Fruit fly (Drosophila melanogaster) whole organism, prepupa: ENCODE data around the gene CG31924.

Source experiments
- CG10631 ChIP-seq: fragments of 200-800 bp; sonication (Bioruptor generic); optimal IDR thresholded peaks from 2 replicates; lab custom pipeline; 2016; ENCODE audit warnings: missing biosample characterization, missing genetic modification characterization
- CG10669 ChIP-seq: fragments of 200-800 bp; sonication (Bioruptor generic); optimal IDR thresholded peaks from 3 replicates; lab custom pipeline; 2018; ENCODE audit warnings: missing biosample characterization, mild to moderate bottlenecking, missing genetic modification characterization, moderate library complexity
- CG11294 ChIP-seq: fragments of 200-800 bp; sonication (Bioruptor generic); IDR thresholded peaks from 2 replicates; pipeline ENCODE4 v1.3.6; 2022; ENCODE audit warnings: missing biosample characterization, missing genetic modification characterization
- CG11902 ChIP-seq: fragments of 200-800 bp; sonication (Bioruptor generic); optimal IDR thresholded peaks from 3 replicates; lab custom pipeline; 2016; ENCODE audit warnings: missing biosample characterization, missing genetic modification characterization
- CG3032 ChIP-seq: fragments of 200-800 bp; optimal IDR thresholded peaks from 2 replicates; lab custom pipeline; 2019; ENCODE audit warnings: missing biosample characterization, mild to moderate bottlenecking, missing genetic modification characterization, moderate library complexity
- CG34406 ChIP-seq: fragments of 200-800 bp; sonication (Bioruptor generic); optimal IDR thresholded peaks from 3 replicates; lab custom pipeline; 2016; ENCODE audit warnings: missing biosample characterization, missing genetic modification characterization
- CG4318 ChIP-seq: fragments of 200-800 bp; sonication (Bioruptor generic); optimal IDR thresholded peaks from 3 replicates; lab custom pipeline; 2017; ENCODE audit warnings: missing biosample characterization, mild to moderate bottlenecking, missing genetic modification characterization
- CG6163 ChIP-seq: fragments of 200-800 bp; sonication (Bioruptor generic); IDR thresholded peaks from 3 replicates; pipeline ENCODE4 v1.3.6; 2022; ENCODE audit warnings: missing biosample characterization, missing genetic modification characterization
- CG6276 ChIP-seq: fragments of 200-800 bp; sonication (Bioruptor generic); optimal IDR thresholded peaks from 2 replicates; lab custom pipeline; 2017; ENCODE audit warnings: missing biosample characterization, mild to moderate bottlenecking, missing genetic modification characterization
- CG6854 ChIP-seq: fragments of 200-800 bp; sonication (Bioruptor generic); optimal IDR thresholded peaks from 2 replicates; lab custom pipeline; 2017; ENCODE audit warnings: missing biosample characterization, mild to moderate bottlenecking, missing genetic modification characterization
- CG7368 ChIP-seq: fragments of 200-800 bp; sonication (Bioruptor generic); optimal IDR thresholded peaks from 3 replicates; lab custom pipeline; 2016; ENCODE audit warnings: missing biosample characterization, missing genetic modification characterization
- CG8119 ChIP-seq: fragments of 200-800 bp; sonication (Bioruptor generic); IDR thresholded peaks from 3 replicates; pipeline ENCODE4 v1.3.6; 2022; ENCODE audit warnings: missing biosample characterization, missing genetic modification characterization
- CG8319 ChIP-seq: fragments of 200-800 bp; sonication (Bioruptor generic); optimal IDR thresholded peaks from 3 replicates; lab custom pipeline; 2016; ENCODE audit warnings: missing biosample characterization, missing genetic modification characterization
- CG9139 ChIP-seq: fragments of 200-800 bp; sonication (Bioruptor generic); optimal IDR thresholded peaks from 3 replicates; lab custom pipeline; 2017; ENCODE audit warnings: missing biosample characterization, mild to moderate bottlenecking, missing genetic modification characterization
- Eip75B ChIP-seq: fragments of 200-800 bp; sonication (Bioruptor generic); optimal IDR thresholded peaks from 3 replicates; lab custom pipeline; 2016; ENCODE audit warnings: missing biosample characterization, missing genetic modification characterization
- Eip78C ChIP-seq: fragments of 200-800 bp; sonication (Bioruptor generic); peaks from one replicate; lab custom pipeline; 2016; ENCODE audit warnings: missing biosample characterization, missing genetic modification characterization
- Ets96B ChIP-seq: fragments of 200-800 bp; optimal IDR thresholded peaks from 2 replicates; lab custom pipeline; 2019; ENCODE audit warnings: missing biosample characterization, mild to moderate bottlenecking, missing genetic modification characterization, moderate library complexity
- Gug ChIP-seq: fragments of 200-800 bp; sonication (Bioruptor generic); IDR thresholded peaks from 2 replicates; pipeline ENCODE4 v1.3.6; 2022; ENCODE audit warnings: missing biosample characterization, missing genetic modification characterization
- Hr38 ChIP-seq: sonication (Bioruptor generic); optimal IDR thresholded peaks from 2 replicates; lab custom pipeline; 2016; ENCODE audit warnings: missing biosample characterization, missing genetic modification characterization
- Hr39 ChIP-seq: fragments of 200-800 bp; sonication (Bioruptor generic); optimal IDR thresholded peaks from 2 replicates; lab custom pipeline; 2016; ENCODE audit warnings: missing biosample characterization, missing genetic modification characterization
- Hr4 ChIP-seq: fragments of 200-800 bp; sonication (Bioruptor generic); optimal IDR thresholded peaks from 3 replicates; lab custom pipeline; 2016; ENCODE audit warnings: missing biosample characterization, missing genetic modification characterization
- Lpt ChIP-seq: fragments of 200-800 bp; sonication (Bioruptor generic); optimal IDR thresholded peaks from 3 replicates; lab custom pipeline; 2016; ENCODE audit warnings: missing biosample characterization, missing genetic modification characterization
- Met ChIP-seq: fragments of 200-800 bp; sonication (Bioruptor generic); optimal IDR thresholded peaks from 3 replicates; lab custom pipeline; 2016; ENCODE audit warnings: missing biosample characterization, missing genetic modification characterization
- Sox102F ChIP-seq: fragments of 200-800 bp; sonication (Bioruptor generic); optimal IDR thresholded peaks from 2 replicates; lab custom pipeline; 2016; ENCODE audit warnings: missing biosample characterization, mild to moderate bottlenecking, missing genetic modification characterization
- achi ChIP-seq: fragments of 200-800 bp; sonication (Bioruptor generic); optimal IDR thresholded peaks from 3 replicates; lab custom pipeline; 2016; ENCODE audit warnings: missing biosample characterization, missing genetic modification characterization
- dac ChIP-seq: fragments of 200-800 bp; sonication (Bioruptor generic); optimal IDR thresholded peaks from 2 replicates; lab custom pipeline; 2017; ENCODE audit warnings: missing biosample characterization, mild to moderate bottlenecking, missing genetic modification characterization
- dsx ChIP-seq: fragments of 200-800 bp; optimal IDR thresholded peaks from 3 replicates; lab custom pipeline; 2019; ENCODE audit warnings: missing biosample characterization, mild to moderate bottlenecking, missing genetic modification characterization, moderate library complexity; ENCODE audit not compliant: poor library complexity, severe bottlenecking
- fd85E ChIP-seq: fragments of 200-800 bp; sonication (Bioruptor generic); optimal IDR thresholded peaks from 3 replicates; lab custom pipeline; 2016; ENCODE audit warnings: missing biosample characterization, missing genetic modification characterization
- fkh ChIP-seq: fragments of 200-800 bp; sonication (Bioruptor generic); optimal IDR thresholded peaks from 3 replicates; lab custom pipeline; 2017; ENCODE audit warnings: missing biosample characterization, mild to moderate bottlenecking, missing genetic modification characterization, moderate library complexity
- net ChIP-seq: fragments of 200-800 bp; sonication (Bioruptor generic); optimal IDR thresholded peaks from 3 replicates; lab custom pipeline; 2016; ENCODE audit warnings: missing biosample characterization, missing genetic modification characterization
- spab ChIP-seq: fragments of 200-800 bp; sonication (Bioruptor generic); optimal IDR thresholded peaks from 2 replicates; lab custom pipeline; 2017; ENCODE audit warnings: missing biosample characterization, mild to moderate bottlenecking, missing genetic modification characterization, missing genetic modification reagents
- ss ChIP-seq, 2 experiments: fragments of 200-800 bp; sonication (Bioruptor generic); optimal IDR thresholded peaks; 2 replicates in 1 of 2; 3 replicates in 1 of 2; lab custom pipeline; 2017 to 2018; ENCODE audit warnings: mild to moderate bottlenecking in 2 of 2, missing biosample characterization in 2 of 2, missing genetic modification characterization in 2 of 2, moderate library complexity in 1 of 2
- svp ChIP-seq: fragments of 200-800 bp; sonication (Bioruptor generic); peaks from one replicate; lab custom pipeline; 2016; ENCODE audit warnings: missing biosample characterization, missing genetic modification characterization
- topi ChIP-seq: fragments of 200-800 bp; sonication (Bioruptor generic); optimal IDR thresholded peaks from 3 replicates; lab custom pipeline; 2016; ENCODE audit warnings: missing biosample characterization, missing genetic modification characterization

The CG31924 gene

dm6 chr2L:1352768-1353167, 2.0 kb downstream of the CG31924 start, which contains the start of gene CG5556:
CG5556 (minus strand) TSS chr2L:1352868.
- no peak for TF ChIP-seq svp (GFP tag; lab: Kevin White, UChicago)
- TF ChIP-seq CG8119 = no peak
- no peak for TF ChIP-seq Sox102F (GFP tag; lab: Kevin White, UChicago)
- TF ChIP-seq CG10631 (GFP tag; lab: Kevin White, UChicago) = no peak
- no peak for TF ChIP-seq CG6276 (GFP tag; lab: Kevin White, UChicago)
- TF ChIP-seq Eip78C (GFP tag; lab: Kevin White, UChicago) = no peak

dm6 chr2L:1346034-1346433, 8.7 kb downstream of the CG31924 start:
- TF ChIP-seq Sox102F (GFP tag; lab: Kevin White, UChicago) = no peak
- TF ChIP-seq Hr38 = no peak
- no peak for TF ChIP-seq Hr4
- no peak for TF ChIP-seq fkh
- TF ChIP-seq CG6854 = no peak
- no peak for TF ChIP-seq CG3032 (tag; lab: Kevin White, UChicago)
- no peak for TF ChIP-seq CG7368
- TF ChIP-seq CG34406 = no peak
- TF ChIP-seq Met (GFP tag; lab: Kevin White, UChicago) = no peak
- TF ChIP-seq spab (GFP tag; lab: Kevin White, UChicago) = no peak
- no peak for TF ChIP-seq CG8319
- no peak for TF ChIP-seq CG11294 (GFP tag; lab: Robert Waterston, UW)

DNA sequence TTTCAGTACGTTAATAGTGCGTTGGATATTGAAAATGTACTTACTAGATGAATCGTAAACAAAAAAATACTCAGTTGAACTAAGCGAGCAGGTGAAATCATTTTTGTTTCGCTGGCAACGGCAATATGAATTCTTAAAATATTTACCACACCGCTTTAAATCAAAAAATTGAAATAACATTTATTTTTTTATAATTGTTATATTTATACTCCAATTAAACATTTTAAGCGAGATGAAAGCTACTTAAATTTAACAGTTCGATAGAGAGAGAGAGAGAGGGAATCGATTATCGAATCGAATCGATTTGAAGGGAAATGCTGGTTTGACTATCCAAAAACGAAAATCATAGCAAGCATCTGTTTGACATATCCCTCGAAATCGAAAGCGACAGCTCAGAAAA, 10.6 kb downstream of the CG31924 start, which contains the start of the genes CG33922 and Cdlc2:
CG33922 (minus strand) TSS at position 101 of the 400 bp plus-strand sequence.
Cdlc2 (plus strand) TSS at position 330 of the 400 bp plus-strand sequence.
- TF ChIP-seq CG6163 (no peak), ss (GFP tag; optimal IDR thresholded peaks at IDR 0.05; lab: Kevin White, UChicago) (no peak), topi (GFP tag; lab: Kevin White, UChicago) (no peak), Eip75B (GFP tag; lab: Kevin White, UChicago) (no peak), achi (GFP tag; lab: Kevin White, UChicago) (no peak), Lpt (GFP tag; lab: Kevin White, UChicago) (no peak), Gug (GFP tag; lab: Robert Waterston, UW) (no peak), Eip78C (GFP tag; lab: Kevin White, UChicago) (no peak), Hr39 (GFP tag; lab: Kevin White, UChicago) (no peak), CG6276 (GFP tag; lab: Kevin White, UChicago) (no peak), CG4318 (GFP tag; lab: Kevin White, UChicago) (no peak), fd85E (no peak), CG8319 (no peak)
- TF ChIP-seq, all 60 proteins: peak for 0

DNA sequence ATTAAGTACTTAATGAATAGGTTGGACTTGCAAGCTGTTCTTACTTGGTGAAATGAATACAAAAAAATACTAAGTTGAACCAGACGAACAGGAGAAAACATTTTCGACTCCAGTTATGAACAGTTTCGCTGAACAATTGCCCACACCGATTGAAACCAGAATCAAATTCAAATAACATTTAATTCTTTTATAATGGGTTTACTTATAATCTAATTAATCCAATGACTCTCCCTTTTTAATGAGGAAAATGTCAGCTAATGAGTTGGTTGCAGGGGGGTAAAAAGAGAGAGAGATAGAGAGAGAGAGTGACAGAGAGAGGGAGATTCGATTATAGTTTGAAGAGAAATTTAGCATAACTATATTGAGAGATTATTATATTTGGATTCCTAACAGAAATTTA, 12.7 kb downstream of the CG31924 start, which contains the start of gene CG33923:
CG33923 (minus strand) TSS at position 101 of the 400 bp plus-strand sequence.
- no peak for TF ChIP-seq dac (GFP tag; lab: Kevin White, UChicago)
- no peak for TF ChIP-seq CG6854
- no peak for TF ChIP-seq CG10631 (GFP tag; lab: Kevin White, UChicago)
- no peak for TF ChIP-seq CG10669
- no peak for TF ChIP-seq net (GFP tag; lab: Kevin White, UChicago)
- no peak for TF ChIP-seq CG9139 (GFP tag; lab: Kevin White, UChicago)

dm6 chr2L:1333828-1334227, 20.9 kb downstream of the CG31924 start, which contains the start of gene CG5440:
CG5440 (plus strand) TSS chr2L:1334128.
- no peak for TF ChIP-seq Sox102F (GFP tag; lab: Kevin White, UChicago)
- no peak for TF ChIP-seq svp (GFP tag; lab: Kevin White, UChicago)
- TF ChIP-seq CG8119 = no peak
- no peak for TF ChIP-seq CG8319
- TF ChIP-seq CG9139 (GFP tag; lab: Kevin White, UChicago) = no peak
- no peak for TF ChIP-seq Lpt (GFP tag; lab: Kevin White, UChicago)
- no peak for TF ChIP-seq Gug (GFP tag; lab: Robert Waterston, UW)
- no peak for TF ChIP-seq CG11902
- TF ChIP-seq Hr4 = no peak
- TF ChIP-seq Ets96B (tag; lab: Kevin White, UChicago) = no peak
- no peak for TF ChIP-seq achi (GFP tag; lab: Kevin White, UChicago)
- TF ChIP-seq dsx (GFP tag; lab: Kevin White, UChicago) = no peak
- TF ChIP-seq CG7368 = no peak
- no peak for TF ChIP-seq spab (GFP tag; lab: Kevin White, UChicago)
